Fruit fly (Drosophila melanogaster) S2 (cell line): ENCODE data around the gene CG10214.

ENCODE experiments used
- CG8478 ChIP-seq: fragments of >200 bp; optimal IDR thresholded peaks from 2 replicates; lab custom pipeline; 2018
- CTCF ChIP-seq, 2 experiments: fragments of >200 bp; optimal IDR thresholded peaks; 2 replicates each; lab custom pipeline; 2018

DNA sequence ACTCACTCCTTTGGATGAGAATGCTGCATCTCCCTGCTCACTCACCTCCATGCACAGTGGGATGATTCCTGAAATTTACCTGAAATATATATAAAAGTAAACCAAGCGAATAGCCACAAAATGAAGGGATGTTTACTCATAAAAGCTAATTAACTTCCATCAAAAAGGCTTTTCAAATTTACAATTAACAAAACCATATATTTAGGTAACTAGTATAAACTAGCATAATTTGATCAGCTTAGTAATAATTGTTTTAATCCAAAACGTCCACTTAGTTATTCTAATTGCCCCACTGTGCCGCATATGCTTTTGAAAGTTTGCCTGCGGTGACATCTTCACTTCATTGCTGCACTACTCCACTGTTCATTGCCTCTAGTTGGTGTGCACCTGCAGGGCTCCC, 16.7 kb upstream of the CG10214 start:
- TF ChIP-seq CTCF (optimal IDR thresholded peaks at IDR 0.05; lab: Kevin White, UChicago) (no peak), CG8478 (no peak)
